Worm (Caenorhabditis elegans): ENCODE measurements around the gene top-3.

DNA sequence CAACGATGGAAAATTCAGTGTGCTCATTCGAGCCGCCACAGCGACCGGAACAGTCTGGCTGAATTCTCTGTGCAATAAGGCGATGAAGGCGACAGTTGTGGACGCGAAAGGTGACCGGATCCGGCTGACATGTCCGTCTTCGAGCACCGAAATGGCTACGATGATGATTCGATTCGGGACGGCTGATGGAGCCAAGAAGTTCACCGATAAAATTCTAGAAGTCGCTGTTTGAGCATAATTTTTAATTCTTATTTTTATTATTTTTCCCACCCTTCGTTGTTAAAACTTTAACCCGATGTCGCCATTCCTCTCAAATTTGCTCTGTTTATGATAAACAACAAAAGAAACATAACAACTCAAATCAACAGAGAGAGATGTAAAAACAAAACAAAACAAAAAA, 42.5 kb downstream of the top-3 start:
- TF ChIP-seq ceh-91 (GFP tag; IDR thresholded peaks at IDR 0.05) (no peak), ceh-100 (GFP tag; IDR thresholded peaks at IDR 0.05) (no peak), hlh-26 (GFP tag; conservative IDR thresholded peaks at IDR 0.05) (no peak), C17E4.6 (GFP tag; IDR thresholded peaks at IDR 0.05) (no peak), K12H6.12 (tag; optimal IDR thresholded peaks at IDR 0.05) (no peak), unc-130 (GFP tag; optimal IDR thresholded peaks at IDR 0.05) (no peak), die-1 (tag; optimal IDR thresholded peaks at IDR 0.05) (no peak), akir-1 (GFP tag; optimal IDR thresholded peaks at IDR 0.05) (no peak), ets-4 (GFP tag; optimal IDR thresholded peaks at IDR 0.05) (no peak), repo-1 (tag; optimal IDR thresholded peaks at IDR 0.05) (no peak), F49E8.2 (tag; optimal IDR thresholded peaks at IDR 0.05; ENCODE audit: insufficient read depth) (no peak), aptf-3 (GFP tag; IDR thresholded peaks at IDR 0.05) (no peak)

Measured in whole organism, young adult.